Comparison of ENCODE assay signal across 1 fruit fly cellular context in genomic region chr3R:9767620-9768592, dm6.
TF ChIP-seq lines count a peak whose summit lies in the region.

Gene Naa80 (plus strand): TSS chr3R:9767834.

TF ChIP-seq in whole organism, embryonic, 481 proteins besides CTCF, POLR2A, EP300 and RAD21 (continued from another document):
- TF ChIP-seq CG4707 (GFP tag; optimal IDR thresholded peaks at IDR 0.05; lab: Kevin White, UChicago) (peak; percentile 7), CG17328 (GFP tag; IDR thresholded peaks at IDR 0.05; lab: Robert Waterston, UW) (no peak; the same call in 1 of the 2 replicates), tx (GFP tag; optimal IDR thresholded peaks at IDR 0.05; lab: Kevin White, UChicago) (peak; percentile 69), HLH3B (GFP tag; IDR thresholded peaks at IDR 0.05; lab: Robert Waterston, UW) (peak; percentile 58), zen2 (GFP tag; IDR thresholded peaks at IDR 0.05; lab: Robert Waterston, UW; ENCODE audit: partially characterized antibody) (no peak), CG8290 (GFP tag; optimal IDR thresholded peaks at IDR 0.05; lab: Kevin White, UChicago) (peak; percentile 40), CG8290 (tag; optimal IDR thresholded peaks at IDR 0.05; lab: Kevin White, UChicago) (peak in 1 of 2 experiments; percentile 90), CG32532 (GFP tag; IDR thresholded peaks at IDR 0.05; lab: Robert Waterston, UW) (peak; percentile 61; the same call in 1 of the 2 replicates), Dll (GFP tag; IDR thresholded peaks at IDR 0.05; lab: Robert Waterston, UW; ENCODE audit: partially characterized antibody) (0 out of 4 replicates have a peak, but pooled peaks have one; percentile 39), fd102C (GFP tag; optimal IDR thresholded peaks at IDR 0.05; lab: Kevin White, UChicago) (no peak), Dref (GFP tag; IDR thresholded peaks at IDR 0.05; lab: Robert Waterston, UW) (peak; percentile 50), onecut (GFP tag; IDR thresholded peaks at IDR 0.05; lab: Robert Waterston, UW) (peak; percentile 41; the same call in 1 of the 2 replicates), CG10543 (GFP tag; optimal IDR thresholded peaks at IDR 0.05; lab: Kevin White, UChicago) (peak; percentile 72), CG7928 (GFP tag; optimal IDR thresholded peaks at IDR 0.05; lab: Kevin White, UChicago) (peak; percentile 7), CG7357 (GFP tag; IDR thresholded peaks at IDR 0.05; lab: Robert Waterston, UW) (no peak), nmo (GFP tag; optimal IDR thresholded peaks at IDR 0.05; lab: Kevin White, UChicago) (peak; percentile 63), ken (GFP tag; IDR thresholded peaks at IDR 0.05; lab: Robert Waterston, UW) (peak; percentile 82), CG31441 (GFP tag; IDR thresholded peaks at IDR 0.05; lab: Robert Waterston, UW) (no peak; the same call in 1 of the 2 replicates), gce (GFP tag; IDR thresholded peaks at IDR 0.05; lab: Robert Waterston, UW) (no peak), NFAT (GFP tag; IDR thresholded peaks at IDR 0.05; lab: Robert Waterston, UW) (peak; percentile 87), HLH54F (GFP tag; optimal IDR thresholded peaks at IDR 0.05; lab: Kevin White, UChicago) (peak; percentile 83), CG6175 (GFP tag; IDR thresholded peaks at IDR 0.05; lab: Robert Waterston, UW) (peak; percentile 70; the same call in 2 of the 3 replicates), Eip74EF (GFP tag; optimal IDR thresholded peaks at IDR 0.05; lab: Kevin White, UChicago) (no peak), MTF-1 (GFP tag; optimal IDR thresholded peaks at IDR 0.05; lab: Kevin White, UChicago; ENCODE audit: borderline replicate concordance) (peak; percentile 20), CG3726 (GFP tag; IDR thresholded peaks at IDR 0.05; lab: Robert Waterston, UW) (no peak), CG8924 (tag; optimal IDR thresholded peaks at IDR 0.05; lab: Kevin White, UChicago) (peak; percentile 60), CG6813 (GFP tag; optimal IDR thresholded peaks at IDR 0.05; lab: Kevin White, UChicago) (no peak), CG8281 (tag; optimal IDR thresholded peaks at IDR 0.05; lab: Kevin White, UChicago) (no peak), Vsx1 (GFP tag; optimal IDR thresholded peaks at IDR 0.05; lab: Kevin White, UChicago) (no peak), Ravus (GFP tag; IDR thresholded peaks at IDR 0.05; lab: Robert Waterston, UW) (no peak; the same call in 1 of the 2 replicates), stwl (tag; optimal IDR thresholded peaks at IDR 0.05; lab: Kevin White, UChicago) (peak; percentile 77), sim (GFP tag; IDR thresholded peaks at IDR 0.05; lab: Robert Waterston, UW) (no peak), CG13624 (GFP tag; optimal IDR thresholded peaks at IDR 0.05; lab: Kevin White, UChicago) (peak; percentile 88), CG14710 (tag; optimal IDR thresholded peaks at IDR 0.05; lab: Kevin White, UChicago) (peak; percentile 43), CG17361 (GFP tag; IDR thresholded peaks at IDR 0.05; lab: Robert Waterston, UW) (0 out of 3 replicates have a peak, but pooled peaks have one; percentile 10), Hmr (GFP tag; optimal IDR thresholded peaks at IDR 0.05; lab: Kevin White, UChicago) (peak; percentile 83), CG13296 (GFP tag; optimal IDR thresholded peaks at IDR 0.05; lab: Kevin White, UChicago) (peak; percentile 64), amos (GFP tag; IDR thresholded peaks at IDR 0.05; lab: Robert Waterston, UW; ENCODE audit: partially characterized antibody) (peak; percentile 64)
